Worm (Caenorhabditis elegans) whole organism, L4 larva: Measurements from ENCODE around the gene Y69H2.17.

Experiments
- F49E8.2 ChIP-seq: sonication (generic microtip); optimal IDR thresholded peaks from 2 replicates; lab custom pipeline; 2016; ENCODE audit warnings: missing compliant biosample characterization, mild to moderate bottlenecking, missing genetic modification characterization, borderline replicate concordance
- ama-1 ChIP-seq: fragments of 150-350 bp; optimal IDR thresholded peaks from 2 replicates; lab custom pipeline; 2014; ENCODE audit warnings: inconsistent platforms, mixed read lengths
- ceh-62 ChIP-seq: sonication (generic microtip); optimal IDR thresholded peaks from 2 replicates; lab custom pipeline; 2017; ENCODE audit warnings: missing biosample characterization, missing genetic modification characterization
- hif-1 ChIP-seq, 2 experiments: sonication (generic microtip); optimal IDR thresholded peaks; 2 replicates each; lab custom pipeline; 2016 to 2017; ENCODE audit warnings: missing compliant biosample characterization in 2 of 2, missing genetic modification characterization in 2 of 2, missing genetic modification reagents in 2 of 2, missing genotype in 2 of 2, mild to moderate bottlenecking in 1 of 2
- mdl-1 ChIP-seq, 2 experiments: fragments of 150-350 bp in 1 of 2; sonication (generic microtip) in 1 of 2; optimal IDR thresholded peaks; 2 replicates each; lab custom pipeline; 2014 to 2017; ENCODE audit warnings: missing biosample characterization in 2 of 2, missing genetic modification characterization in 2 of 2
- nhr-11 ChIP-seq: fragments of 150-350 bp; optimal IDR thresholded peaks from 2 replicates; lab custom pipeline; 2014; ENCODE audit warnings: missing biosample characterization, missing genetic modification characterization
- nhr-28 ChIP-seq: fragments of 150-350 bp; optimal IDR thresholded peaks from 2 replicates; lab custom pipeline; 2014; ENCODE audit warnings: missing biosample characterization, missing genetic modification characterization
- nhr-6 ChIP-seq: fragments of 150-350 bp; optimal IDR thresholded peaks from 2 replicates; lab custom pipeline; 2014; ENCODE audit warnings: missing biosample characterization, missing genetic modification characterization
- skn-1 ChIP-seq: fragments of 150-350 bp; optimal IDR thresholded peaks from 2 replicates; lab custom pipeline; 2014; ENCODE audit warnings: missing biosample characterization, missing genetic modification characterization
- unc-39 ChIP-seq: sonication (generic microtip); optimal IDR thresholded peaks from 2 replicates; lab custom pipeline; 2017; ENCODE audit warnings: missing biosample characterization, missing genetic modification characterization
- unc-62 ChIP-seq, 3 experiments: fragments of 150-350 bp in 1 of 3; sonication (generic microtip); optimal IDR thresholded peaks in 2 of 3; peaks in 1 of 3; 1 replicate in 1 of 3; 2 replicates in 2 of 3; lab custom pipeline; 2014 to 2017; ENCODE audit warnings: missing biosample characterization in 3 of 3, missing genetic modification characterization in 3 of 3, missing genetic modification reagents in 3 of 3, missing genotype in 1 of 3
- ztf-7 ChIP-seq: fragments of 150-350 bp; optimal IDR thresholded peaks from 2 replicates; lab custom pipeline; 2014; ENCODE audit warnings: missing biosample characterization, missing genetic modification characterization

ce11 chrV:18709203-18709860, 24.6 kb downstream of the Y69H2.17 start, which contains the start of gene Y17D7C.6:
- TF ChIP-seq F49E8.2 (tag; lab: Kevin White, UChicago): no peak
- no peak for TF ChIP-seq skn-1 (tag; lab: Kevin White, UChicago)
- no peak for TF ChIP-seq ama-1 (lab: Kevin White, UChicago)
- TF ChIP-seq nhr-28 (tag; lab: Kevin White, UChicago): no peak
- no peak for TF ChIP-seq nhr-6
- TF ChIP-seq nhr-11: no peak
- TF ChIP-seq hif-1 (tag; optimal IDR thresholded peaks at IDR 0.05; lab: Kevin White, UChicago): no peak
- no peak for TF ChIP-seq unc-62 (GFP tag; optimal IDR thresholded peaks at IDR 0.05 in 1 of 2; lab: Kevin White, UChicago)
- no peak for TF ChIP-seq unc-62 (tag; optimal IDR thresholded peaks at IDR 0.05; lab: Kevin White, UChicago)
- no peak for TF ChIP-seq ceh-62 (tag; lab: Kevin White, UChicago)
- TF ChIP-seq ztf-7 (tag; lab: Kevin White, UChicago): no peak
- no peak for TF ChIP-seq mdl-1 (tag; optimal IDR thresholded peaks at IDR 0.05; lab: Kevin White, UChicago)
- TF ChIP-seq unc-39 (tag; lab: Kevin White, UChicago): no peak
